Fruit fly (Drosophila melanogaster) whole organism, embryonic: ENCODE data around the gene CG33703.
A peak's percentile ranks its signal among the peaks of the same experiment; 100 is the strongest.

Experiments used
- B-H2 ChIP-seq: fragments of 200-800 bp; sonication (Bioruptor generic); optimal IDR thresholded peaks from 2 replicates; lab custom pipeline; 2018; ENCODE audit warnings: missing biosample characterization, mild to moderate bottlenecking, missing genetic modification characterization
- Bteb2 ChIP-seq: fragments of 200-800 bp; sonication (Bioruptor generic); optimal IDR thresholded peaks from 2 replicates; lab custom pipeline; 2016; ENCODE audit warnings: missing biosample characterization, missing genetic modification characterization
- CG10462 ChIP-seq: fragments of 200-800 bp; sonication (Bioruptor generic); optimal IDR thresholded peaks from 2 replicates; lab custom pipeline; 2016; ENCODE audit warnings: missing biosample characterization, missing genetic modification characterization
- CG11723 ChIP-seq: fragments of 200-800 bp; sonication (Bioruptor generic); optimal IDR thresholded peaks from 2 replicates; lab custom pipeline; 2017; ENCODE audit warnings: missing biosample characterization, mild to moderate bottlenecking, missing genetic modification characterization
- CG12219 ChIP-seq: fragments of 200-800 bp; sonication (Bioruptor generic); optimal IDR thresholded peaks from 3 replicates; lab custom pipeline; 2018; ENCODE audit warnings: missing biosample characterization, mild to moderate bottlenecking, missing genetic modification characterization
- CG16779 ChIP-seq: fragments of 200-800 bp; sonication (Bioruptor generic); IDR thresholded peaks from 2 replicates; pipeline ENCODE4 v1.3.6; 2022; ENCODE audit warnings: missing biosample characterization, missing genetic modification characterization
- CG16815 ChIP-seq: fragments of 200-800 bp; sonication (Bioruptor generic); optimal IDR thresholded peaks from 3 replicates; lab custom pipeline; 2017; ENCODE audit warnings: missing biosample characterization, mild to moderate bottlenecking, missing genetic modification characterization
- CG34376 ChIP-seq: fragments of 200-800 bp; sonication (Bioruptor generic); optimal IDR thresholded peaks from 2 replicates; lab custom pipeline; 2018; ENCODE audit warnings: missing biosample characterization, mild to moderate bottlenecking, missing genetic modification characterization
- CG6683 ChIP-seq: fragments of 200-800 bp; sonication (Bioruptor generic); optimal IDR thresholded peaks from 2 replicates; lab custom pipeline; 2017; ENCODE audit warnings: missing biosample characterization, mild to moderate bottlenecking, missing genetic modification characterization, missing genetic modification reagents
- CG7963 ChIP-seq: fragments of 200-800 bp; sonication (Bioruptor generic); IDR thresholded peaks from 3 replicates; pipeline ENCODE4 v1.3.6; 2022; ENCODE audit warnings: missing biosample characterization, missing genetic modification characterization; ENCODE audit not compliant: partially characterized antibody
- CG7987 ChIP-seq: fragments of 200-800 bp; sonication (Bioruptor generic); optimal IDR thresholded peaks from 2 replicates; lab custom pipeline; 2018; ENCODE audit warnings: missing biosample characterization, mild to moderate bottlenecking, missing genetic modification characterization, moderate library complexity
- CG9215 ChIP-seq: fragments of 200-800 bp; sonication (Bioruptor generic); IDR thresholded peaks from 2 replicates; pipeline ENCODE4 v1.3.6; 2022; ENCODE audit warnings: missing biosample characterization, missing genetic modification characterization
- CG9437 ChIP-seq: fragments of 200-800 bp; sonication (Bioruptor generic); optimal IDR thresholded peaks from 2 replicates; lab custom pipeline; 2018; ENCODE audit warnings: missing biosample characterization, mild to moderate bottlenecking, missing genetic modification characterization
- CHES-1-like ChIP-seq: fragments of 200-800 bp; sonication (Bioruptor generic); optimal IDR thresholded peaks from 2 replicates; lab custom pipeline; 2016; ENCODE audit warnings: missing biosample characterization, missing genetic modification characterization
- CoRest ChIP-seq: fragments of 200-800 bp; sonication (Bioruptor generic); optimal IDR thresholded peaks from 3 replicates; lab custom pipeline; 2018; ENCODE audit warnings: missing biosample characterization, mild to moderate bottlenecking, missing genetic modification characterization, moderate library complexity
- Dfd ChIP-seq, 2 experiments: fragments of >200 bp; optimal IDR thresholded peaks; 2 replicates each; lab custom pipeline; 2017; ENCODE audit warnings: missing biosample characterization in 2 of 2, missing genetic modification characterization in 2 of 2
- Doc3 ChIP-seq: fragments of 200-800 bp; sonication (Bioruptor generic); IDR thresholded peaks from 3 replicates; pipeline ENCODE4 v1.3.6; 2022; ENCODE audit warnings: missing biosample characterization, missing genetic modification characterization; ENCODE audit not compliant: partially characterized antibody
- HLH54F ChIP-seq: fragments of 200-800 bp; sonication (Bioruptor generic); optimal IDR thresholded peaks from 3 replicates; lab custom pipeline; 2016; ENCODE audit warnings: missing biosample characterization, missing genetic modification characterization
- Meics ChIP-seq: fragments of 200-800 bp; sonication (Bioruptor generic); optimal IDR thresholded peaks from 2 replicates; lab custom pipeline; 2017; ENCODE audit warnings: missing biosample characterization, mild to moderate bottlenecking, missing genetic modification characterization
- Nf-YA ChIP-seq: fragments of 200-800 bp; sonication (Bioruptor generic); IDR thresholded peaks from 2 replicates; pipeline ENCODE4 v1.3.6; 2022; ENCODE audit warnings: missing biosample characterization, missing genetic modification characterization
- Nf-YB ChIP-seq: fragments of 200-800 bp; sonication (Bioruptor generic); optimal IDR thresholded peaks from 3 replicates; lab custom pipeline; 2019; ENCODE audit warnings: missing biosample characterization, mild to moderate bottlenecking, missing genetic modification characterization, moderate library complexity
- Scr ChIP-seq: fragments of 200-800 bp; sonication (Bioruptor generic); IDR thresholded peaks from 2 replicates; pipeline ENCODE4 v1.3.6; 2022; ENCODE audit warnings: missing biosample characterization, missing genetic modification characterization; ENCODE audit not compliant: partially characterized antibody
- Sin3A ChIP-seq: fragments of >200 bp; optimal IDR thresholded peaks from 2 replicates; lab custom pipeline; 2018
- Sry-β ChIP-seq: fragments of 200-800 bp; sonication (Bioruptor generic); optimal IDR thresholded peaks from 2 replicates; lab custom pipeline; 2018; ENCODE audit warnings: missing biosample characterization, mild to moderate bottlenecking, missing genetic modification characterization, moderate library complexity
- Vsx1 ChIP-seq: fragments of 200-800 bp; sonication (Bioruptor generic); optimal IDR thresholded peaks from 2 replicates; lab custom pipeline; 2017; ENCODE audit warnings: missing biosample characterization, mild to moderate bottlenecking, missing genetic modification characterization, missing genetic modification reagents
- ac ChIP-seq: fragments of 200-800 bp; sonication (Bioruptor generic); optimal IDR thresholded peaks from 3 replicates; lab custom pipeline; 2017; ENCODE audit warnings: missing biosample characterization, mild to moderate bottlenecking, missing genetic modification characterization
- bsh ChIP-seq, 2 experiments: fragments of 200-800 bp; sonication (Bioruptor generic); optimal IDR thresholded peaks; 2 replicates each; lab custom pipeline; 2017 to 2018; ENCODE audit warnings: mild to moderate bottlenecking in 2 of 2, missing biosample characterization in 2 of 2, missing genetic modification characterization in 2 of 2, moderate library complexity in 1 of 2
- chm ChIP-seq: fragments of 200-800 bp; sonication (Bioruptor generic); IDR thresholded peaks from 2 replicates; pipeline ENCODE4 v1.3.6; 2022; ENCODE audit warnings: missing biosample characterization, missing genetic modification characterization
- dysf ChIP-seq: fragments of 200-800 bp; sonication (Bioruptor generic); IDR thresholded peaks from 3 replicates; pipeline ENCODE4 v1.3.6; 2022; ENCODE audit warnings: missing biosample characterization, missing genetic modification characterization
- ems ChIP-seq: fragments of 200-800 bp; sonication (Bioruptor generic); optimal IDR thresholded peaks from 3 replicates; lab custom pipeline; 2016; ENCODE audit warnings: missing biosample characterization, missing genetic modification characterization
- en ChIP-seq: fragments of 200-800 bp; sonication (Bioruptor generic); optimal IDR thresholded peaks from 2 replicates; lab custom pipeline; 2016; ENCODE audit warnings: missing biosample characterization, missing genetic modification characterization
- gsb-n ChIP-seq: fragments of 200-800 bp; sonication (Bioruptor generic); optimal IDR thresholded peaks from 3 replicates; lab custom pipeline; 2018; ENCODE audit warnings: missing biosample characterization, mild to moderate bottlenecking, missing genetic modification characterization
- ham ChIP-seq: fragments of 200-800 bp; sonication (Bioruptor generic); IDR thresholded peaks from 2 replicates; pipeline ENCODE4 v1.3.6; 2022; ENCODE audit warnings: missing biosample characterization, missing genetic modification characterization
- hbn ChIP-seq: fragments of 200-800 bp; sonication (Bioruptor generic); IDR thresholded peaks from 2 replicates; pipeline ENCODE4 v1.3.6; 2022; ENCODE audit warnings: missing biosample characterization, missing genetic modification characterization; ENCODE audit not compliant: partially characterized antibody
- ind ChIP-seq: fragments of 200-800 bp; sonication (Bioruptor generic); optimal IDR thresholded peaks from 3 replicates; lab custom pipeline; 2016; ENCODE audit warnings: missing biosample characterization, missing genetic modification characterization
- insv ChIP-seq, 2 experiments: fragments of 200-800 bp; sonication (Bioruptor generic); optimal IDR thresholded peaks; 3 replicates each; lab custom pipeline; 2016 to 2018; ENCODE audit warnings: missing biosample characterization in 2 of 2, missing genetic modification characterization in 2 of 2
- jing ChIP-seq: fragments of 200-800 bp; sonication (Bioruptor generic); optimal IDR thresholded peaks from 2 replicates; lab custom pipeline; 2018; ENCODE audit warnings: missing biosample characterization, mild to moderate bottlenecking, missing genetic modification characterization
- lbe ChIP-seq: fragments of 200-800 bp; sonication (Bioruptor generic); optimal IDR thresholded peaks from 2 replicates; lab custom pipeline; 2016; ENCODE audit warnings: missing biosample characterization, mild to moderate bottlenecking, missing genetic modification characterization
- lmd ChIP-seq: fragments of 200-800 bp; sonication (Bioruptor generic); IDR thresholded peaks from 2 replicates; pipeline ENCODE4 v1.3.6; 2022; ENCODE audit warnings: missing biosample characterization, missing genetic modification characterization
- luna ChIP-seq: fragments of 200-800 bp; sonication (Bioruptor generic); optimal IDR thresholded peaks from 2 replicates; lab custom pipeline; 2016; ENCODE audit warnings: missing biosample characterization, missing genetic modification characterization
- nerfin-2 ChIP-seq: fragments of 200-800 bp; sonication (Bioruptor generic); IDR thresholded peaks from 2 replicates; pipeline ENCODE4 v1.3.6; 2022; ENCODE audit warnings: missing biosample characterization, missing genetic modification characterization; ENCODE audit not compliant: partially characterized antibody
- nom ChIP-seq: fragments of 200-800 bp; sonication (Bioruptor generic); optimal IDR thresholded peaks from 2 replicates; lab custom pipeline; 2017; ENCODE audit warnings: missing biosample characterization, missing genetic modification characterization, mild to moderate bottlenecking, moderate library complexity, missing genetic modification reagents
- odd ChIP-seq: fragments of 200-800 bp; sonication (Bioruptor generic); optimal IDR thresholded peaks from 2 replicates; lab custom pipeline; 2017; ENCODE audit warnings: missing biosample characterization, mild to moderate bottlenecking, missing genetic modification characterization
- org-1 ChIP-seq: fragments of 200-800 bp; sonication (Bioruptor generic); optimal IDR thresholded peaks from 2 replicates; lab custom pipeline; 2017; ENCODE audit warnings: missing biosample characterization, missing genetic modification characterization
- psq ChIP-seq: fragments of 200-800 bp; sonication (Bioruptor generic); optimal IDR thresholded peaks from 2 replicates; lab custom pipeline; 2017; ENCODE audit warnings: missing biosample characterization, missing genetic modification characterization
- tgo ChIP-seq: fragments of 200-800 bp; sonication (Bioruptor generic); IDR thresholded peaks from 3 replicates; pipeline ENCODE4 v1.3.6; 2022; ENCODE audit warnings: missing biosample characterization, missing genetic modification characterization
- tll ChIP-seq, 2 experiments: fragments of 200-800 bp in 1 of 2; fragments of >200 bp in 1 of 2; sonication (Bioruptor generic) in 1 of 2; optimal IDR thresholded peaks; 2 replicates each; lab custom pipeline; 2017 to 2019; ENCODE audit warnings: missing biosample characterization in 2 of 2, missing genetic modification characterization in 2 of 2, mild to moderate bottlenecking in 1 of 2, moderate library complexity in 1 of 2
- toy ChIP-seq: fragments of 200-800 bp; sonication (Bioruptor generic); IDR thresholded peaks from 2 replicates; pipeline ENCODE4 v1.3.6; 2022; ENCODE audit warnings: missing biosample characterization, missing genetic modification characterization
- wek ChIP-seq: fragments of 200-800 bp; sonication (Bioruptor generic); optimal IDR thresholded peaks from 3 replicates; lab custom pipeline; 2018; ENCODE audit warnings: missing biosample characterization, mild to moderate bottlenecking, missing genetic modification characterization, moderate library complexity
- zfh2 ChIP-seq: fragments of 200-800 bp; sonication (Bioruptor generic); optimal IDR thresholded peaks from 2 replicates; lab custom pipeline; 2016; ENCODE audit warnings: missing biosample characterization, missing genetic modification characterization

CG33703 gene

DNA sequence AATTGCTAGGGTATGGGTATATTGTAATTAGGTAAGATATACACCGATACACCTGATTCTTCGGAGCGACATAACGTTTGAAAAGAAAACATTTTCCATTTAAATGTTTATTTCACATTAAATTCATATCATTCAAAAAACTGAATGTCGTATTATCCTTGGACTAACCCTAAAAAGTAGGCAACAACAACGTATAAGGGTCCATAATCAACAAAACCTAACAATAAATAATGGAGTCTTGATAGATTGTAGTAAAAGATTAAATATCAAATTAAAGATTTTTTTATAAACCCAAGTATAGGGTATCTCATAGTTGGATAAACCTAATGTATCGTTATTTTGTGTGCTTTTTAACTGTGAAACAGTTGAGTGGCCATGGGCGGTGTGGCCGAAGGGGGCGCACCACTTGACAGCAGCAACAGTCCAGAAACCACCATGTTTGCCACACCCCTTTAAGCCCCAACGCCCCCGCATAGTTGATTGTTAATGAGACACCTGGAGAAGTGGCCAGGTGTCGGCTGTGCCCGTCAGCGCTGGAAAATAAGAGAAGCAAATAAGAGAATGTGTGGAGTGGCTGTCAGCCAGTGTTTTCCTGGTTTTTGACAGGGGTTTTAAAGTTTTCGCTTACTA is 44.1 kb downstream of the CG33703 start (continued):
- TF ChIP-seq CG7987 (GFP tag; lab: Kevin White, UChicago) (no peak), Scr (GFP tag; lab: Robert Waterston, UW) (no peak), Vsx1 (GFP tag; lab: Kevin White, UChicago) (peak; percentile 14), Bteb2 (GFP tag; lab: Kevin White, UChicago) (no peak), psq (GFP tag; lab: Kevin White, UChicago) (no peak), B-H2 (GFP tag; lab: Kevin White, UChicago) (no peak), insv (GFP tag; optimal IDR thresholded peaks at IDR 0.05; lab: Kevin White, UChicago) (no peak), ind (GFP tag; lab: Kevin White, UChicago) (peak; percentile 34), CG9437 (GFP tag; lab: Kevin White, UChicago) (peak; percentile 11), Dfd (GFP tag; optimal IDR thresholded peaks at IDR 0.05; lab: Kevin White, UChicago) (no peak), lmd (GFP tag; lab: Robert Waterston, UW) (0 out of 2 replicates have a peak, but pooled peaks have one; percentile 26), tll (GFP tag; optimal IDR thresholded peaks at IDR 0.05; lab: Kevin White, UChicago) (no peak), CHES-1-like (GFP tag; lab: Kevin White, UChicago) (no peak), CG10462 (GFP tag; lab: Kevin White, UChicago) (no peak), dysf (peak; percentile 36; the same call in 1 of the 3 replicates), CG16815 (GFP tag; lab: Kevin White, UChicago) (no peak), odd (GFP tag; lab: Kevin White, UChicago) (no peak), Sry-β (GFP tag; lab: Kevin White, UChicago) (no peak), luna (GFP tag; lab: Kevin White, UChicago) (no peak), CG11723 (peak; percentile 31), gsb-n (tag; lab: Kevin White, UChicago) (no peak), chm (GFP tag; lab: Robert Waterston, UW) (no peak), toy (GFP tag; lab: Robert Waterston, UW) (no peak), CG9215 (GFP tag; lab: Robert Waterston, UW) (no peak), CG6683 (GFP tag; lab: Kevin White, UChicago) (no peak), tgo (GFP tag; lab: Robert Waterston, UW) (no peak), CG34376 (GFP tag; lab: Kevin White, UChicago) (no peak), ham (GFP tag; lab: Robert Waterston, UW) (no peak), zfh2 (GFP tag; lab: Kevin White, UChicago) (no peak), hbn (GFP tag; lab: Robert Waterston, UW) (no peak), ems (GFP tag; lab: Kevin White, UChicago) (no peak), CG7963 (GFP tag; lab: Robert Waterston, UW) (no peak), wek (GFP tag; lab: Kevin White, UChicago) (no peak), en (no peak), nerfin-2 (GFP tag; lab: Robert Waterston, UW) (no peak), jing (GFP tag; lab: Kevin White, UChicago) (no peak), lbe (GFP tag; lab: Kevin White, UChicago) (no peak), org-1 (no peak), ac (GFP tag; lab: Kevin White, UChicago) (no peak), Sin3A (lab: Kevin White, UChicago) (no peak), HLH54F (no peak), CoRest (tag; lab: Kevin White, UChicago) (peak; percentile 61), CG12219 (GFP tag; lab: Kevin White, UChicago) (no peak), CG16779 (GFP tag; lab: Robert Waterston, UW) (0 out of 2 replicates have a peak, but pooled peaks have one; percentile 31), bsh (GFP tag; optimal IDR thresholded peaks at IDR 0.05; lab: Kevin White, UChicago) (peak in 1 of 2 experiments; percentile 32), Nf-YB (GFP tag; lab: Kevin White, UChicago) (no peak), Doc3 (GFP tag; lab: Robert Waterston, UW) (no peak), Nf-YA (no peak), nom (GFP tag; lab: Kevin White, UChicago) (no peak), Meics (peak; percentile 62)
